Worm (Caenorhabditis elegans) whole organism, late embryonic: ENCODE measurements around the gene Y56A3A.33.

Source experiments
- T23F11.4 ChIP-seq: fragments of 200-800 bp; sonication (Bioruptor generic); optimal IDR thresholded peaks from 2 replicates; lab custom pipeline; 2018; ENCODE audit warnings: mild to moderate bottlenecking, missing genetic modification characterization, missing compliant biosample characterization
- elt-2 ChIP-seq: sonication (generic microtip); optimal IDR thresholded peaks from 2 replicates; lab custom pipeline; 2016; ENCODE audit warnings: missing genetic modification reagents, missing genetic modification characterization, missing compliant biosample characterization
- elt-4 ChIP-seq: sonication (generic microtip); optimal IDR thresholded peaks from 2 replicates; lab custom pipeline; 2016; ENCODE audit warnings: missing genetic modification characterization, missing compliant biosample characterization
- sox-2 ChIP-seq: fragments of 200-800 bp; sonication (Bioruptor generic); IDR thresholded peaks from 2 replicates; pipeline ENCODE4 v1.3.6; 2022; ENCODE audit warnings: missing genetic modification reagents, missing genetic modification characterization, missing compliant biosample characterization
- ztf-16 ChIP-seq: sonication (generic microtip); optimal IDR thresholded peaks from 2 replicates; lab custom pipeline; 2017; ENCODE audit warnings: missing genetic modification characterization, missing compliant biosample characterization

- TF ChIP-seq elt-2 (tag; lab: Kevin White, UChicago) (no peak), ztf-16 (no peak), elt-4 (tag; lab: Kevin White, UChicago) (no peak), T23F11.4 (GFP tag; lab: Kevin White, UChicago) (no peak), sox-2 (GFP tag; lab: Robert Waterston, UW) (no peak)
Measured at ce11 chrIII:11974414-11974813, 28.3 kb downstream of the Y56A3A.33 start, which contains the start of gene Y56A3A.31.
